Worm (Caenorhabditis elegans) whole organism, L4 larva: ENCODE measurements around the gene F38A1.15.

Experiments
- D1046.2 ChIP-seq: fragments of 200-800 bp; sonication (Bioruptor generic); IDR thresholded peaks from 2 replicates; pipeline ENCODE4 v1.3.6; 2022; ENCODE audit warnings: missing genetic modification characterization, missing compliant biosample characterization
- ZK337.2 ChIP-seq: fragments of 200-800 bp; sonication (Bioruptor generic); IDR thresholded peaks from 2 replicates; pipeline ENCODE4 v1.3.6; 2022; ENCODE audit warnings: missing genetic modification reagents, missing genetic modification characterization, missing compliant biosample characterization
- ZK546.5 ChIP-seq, 2 experiments: sonication (generic microtip); optimal IDR thresholded peaks; 2 replicates each; lab custom pipeline; 2017; ENCODE audit warnings: missing biosample characterization in 2 of 2, missing genetic modification characterization in 2 of 2
- aha-1 ChIP-seq: fragments of 150-350 bp; peaks from one replicate; lab custom pipeline; 2014; ENCODE audit warnings: missing biosample characterization, missing genetic modification characterization
- arid-1 ChIP-seq: fragments of 200-800 bp; sonication (Bioruptor generic); conservative IDR thresholded peaks from 2 replicates; pipeline ENCODE4 v1.3.6; 2022; ENCODE audit warnings: missing genetic modification reagents, missing genetic modification characterization, missing compliant biosample characterization
- ceh-28 ChIP-seq: fragments of 150-350 bp; optimal IDR thresholded peaks from 2 replicates; lab custom pipeline; 2014; ENCODE audit warnings: missing biosample characterization, missing genetic modification reagents, missing genetic modification characterization
- ceh-62 ChIP-seq: sonication (generic microtip); optimal IDR thresholded peaks from 2 replicates; lab custom pipeline; 2017; ENCODE audit warnings: missing biosample characterization, missing genetic modification characterization
- ceh-82 ChIP-seq: sonication (generic microtip); optimal IDR thresholded peaks from 2 replicates; lab custom pipeline; 2017; ENCODE audit warnings: missing biosample characterization, missing genetic modification characterization
- ces-1 ChIP-seq: fragments of 150-350 bp; sonication (generic microtip); optimal IDR thresholded peaks from 4 replicates; lab custom pipeline; 2014; ENCODE audit warnings: missing biosample characterization, missing genetic modification reagents, missing genetic modification characterization
- daf-16 ChIP-seq, 3 experiments: sonication (generic microtip); optimal IDR thresholded peaks; 2 replicates each; lab custom pipeline; 2016 to 2017; ENCODE audit warnings: missing genetic modification characterization in 3 of 3, missing genetic modification reagents in 3 of 3, mild to moderate bottlenecking in 2 of 3, missing compliant biosample characterization in 2 of 3, missing biosample characterization in 1 of 3, moderate library complexity in 1 of 3
- daf-19 ChIP-seq: fragments of 200-800 bp; sonication (Bioruptor generic); conservative IDR thresholded peaks from 2 replicates; pipeline ENCODE4 v1.3.6; 2022; ENCODE audit warnings: missing genetic modification characterization, missing compliant biosample characterization
- dpl-1 ChIP-seq: fragments of 150-350 bp; optimal IDR thresholded peaks from 2 replicates; lab custom pipeline; 2014; ENCODE audit warnings: missing biosample characterization, missing genetic modification reagents, missing genetic modification characterization
- dve-1 ChIP-seq: sonication (generic microtip); optimal IDR thresholded peaks from 2 replicates; lab custom pipeline; 2017; ENCODE audit warnings: antibody characterized with exemption, mild to moderate bottlenecking, missing genetic modification characterization, missing compliant biosample characterization; ENCODE audit not compliant: insufficient read depth
- egl-27 ChIP-seq: sonication (generic microtip); optimal IDR thresholded peaks from 3 replicates; lab custom pipeline; 2017; ENCODE audit warnings: missing biosample characterization, missing genetic modification reagents, missing genetic modification characterization
- gei-8 ChIP-seq: fragments of 200-800 bp; sonication (Bioruptor generic); optimal IDR thresholded peaks from 2 replicates; lab custom pipeline; 2018; ENCODE audit warnings: mild to moderate bottlenecking, missing genetic modification characterization, missing compliant biosample characterization
- hif-1 ChIP-seq, 2 experiments: sonication (generic microtip); optimal IDR thresholded peaks; 2 replicates each; lab custom pipeline; 2016 to 2017; ENCODE audit warnings: missing compliant biosample characterization in 2 of 2, missing genetic modification characterization in 2 of 2, missing genetic modification reagents in 2 of 2, missing genotype in 2 of 2, mild to moderate bottlenecking in 1 of 2
- hlh-11 ChIP-seq: fragments of 200-800 bp; sonication (Bioruptor generic); optimal IDR thresholded peaks from 2 replicates; lab custom pipeline; 2018; ENCODE audit warnings: mild to moderate bottlenecking, missing genetic modification characterization, missing compliant biosample characterization
- hmg-1.1 ChIP-seq: fragments of 200-800 bp; sonication (Bioruptor generic); IDR thresholded peaks from 2 replicates; pipeline ENCODE4 v1.3.6; 2022; ENCODE audit warnings: missing genetic modification reagents, missing genetic modification characterization, missing compliant biosample characterization
- jun-1 ChIP-seq: fragments of 150-350 bp; optimal IDR thresholded peaks from 2 replicates; lab custom pipeline; 2014; ENCODE audit warnings: missing biosample characterization, missing genetic modification reagents, missing genetic modification characterization
- lim-7 ChIP-seq: fragments of 200-800 bp; sonication (Bioruptor generic); IDR thresholded peaks from 2 replicates; pipeline ENCODE4 v1.3.6; 2022; ENCODE audit warnings: missing genetic modification characterization, missing compliant biosample characterization
- lin-13 ChIP-seq: fragments of 150-350 bp; optimal IDR thresholded peaks from 2 replicates; lab custom pipeline; 2014; ENCODE audit warnings: missing biosample characterization, missing genetic modification reagents, missing genetic modification characterization
- lir-3 ChIP-seq: sonication (generic microtip); optimal IDR thresholded peaks from 2 replicates; lab custom pipeline; 2016; ENCODE audit warnings: mild to moderate bottlenecking, missing genetic modification characterization, missing compliant biosample characterization
- madf-9 ChIP-seq: fragments of 200-800 bp; sonication (Bioruptor generic); conservative IDR thresholded peaks from 2 replicates; pipeline ENCODE4 v1.3.6; 2022; ENCODE audit warnings: missing genetic modification reagents, missing genetic modification characterization, missing compliant biosample characterization
- mdt-29 ChIP-seq: fragments of 200-800 bp; sonication (Bioruptor generic); IDR thresholded peaks from 2 replicates; pipeline ENCODE4 v1.3.6; 2022; ENCODE audit warnings: missing genetic modification reagents, missing genetic modification characterization, missing compliant biosample characterization
- mep-1 ChIP-seq: fragments of 150-350 bp; sonication (generic microtip); optimal IDR thresholded peaks from 3 replicates; lab custom pipeline; 2014; ENCODE audit warnings: missing biosample characterization, missing genetic modification characterization
- mxl-3 ChIP-seq: fragments of 200-800 bp; sonication (Bioruptor generic); optimal IDR thresholded peaks from 2 replicates; lab custom pipeline; 2018; ENCODE audit warnings: mild to moderate bottlenecking, missing genetic modification characterization, missing compliant biosample characterization
- nhr-10 ChIP-seq: fragments of 150-350 bp; optimal IDR thresholded peaks from 2 replicates; lab custom pipeline; 2014; ENCODE audit warnings: missing biosample characterization, missing genetic modification characterization
- nhr-237 ChIP-seq: sonication (generic microtip); optimal IDR thresholded peaks from 2 replicates; lab custom pipeline; 2017; ENCODE audit warnings: missing biosample characterization, missing genetic modification characterization
- nhr-42 ChIP-seq: fragments of 200-800 bp; sonication (Bioruptor generic); IDR thresholded peaks from 2 replicates; pipeline ENCODE4 v1.3.6; 2022; ENCODE audit warnings: missing genetic modification characterization, missing compliant biosample characterization
- nhr-6 ChIP-seq: fragments of 150-350 bp; optimal IDR thresholded peaks from 2 replicates; lab custom pipeline; 2014; ENCODE audit warnings: missing biosample characterization, missing genetic modification characterization
- nhr-77 ChIP-seq: fragments of 150-350 bp; optimal IDR thresholded peaks from 2 replicates; lab custom pipeline; 2014; ENCODE audit warnings: missing biosample characterization, missing genetic modification characterization
- rbr-2 ChIP-seq: sonication (generic microtip); optimal IDR thresholded peaks from 2 replicates; lab custom pipeline; 2016; ENCODE audit warnings: missing genotype, missing genetic modification characterization, missing compliant biosample characterization
- sdz-12 ChIP-seq: fragments of 200-800 bp; sonication (Bioruptor generic); optimal IDR thresholded peaks from 2 replicates; lab custom pipeline; 2018; ENCODE audit warnings: mild to moderate bottlenecking, missing genetic modification characterization, missing compliant biosample characterization
- skn-1 ChIP-seq: fragments of 150-350 bp; optimal IDR thresholded peaks from 2 replicates; lab custom pipeline; 2014; ENCODE audit warnings: missing biosample characterization, missing genetic modification characterization
- unc-130 ChIP-seq: sonication (generic microtip); optimal IDR thresholded peaks from 2 replicates; lab custom pipeline; 2016; ENCODE audit warnings: missing genetic modification reagents, missing genetic modification characterization, missing compliant biosample characterization
- unc-39 ChIP-seq: sonication (generic microtip); optimal IDR thresholded peaks from 2 replicates; lab custom pipeline; 2017; ENCODE audit warnings: missing biosample characterization, missing genetic modification characterization
- unc-62 ChIP-seq, 3 experiments: fragments of 150-350 bp in 1 of 3; sonication (generic microtip); optimal IDR thresholded peaks in 2 of 3; peaks in 1 of 3; 1 replicate in 1 of 3; 2 replicates in 2 of 3; lab custom pipeline; 2014 to 2017; ENCODE audit warnings: missing biosample characterization in 3 of 3, missing genetic modification characterization in 3 of 3, missing genetic modification reagents in 3 of 3, missing genotype in 1 of 3
- zag-1 ChIP-seq: fragments of 150-350 bp; optimal IDR thresholded peaks from 2 replicates; lab custom pipeline; 2014; ENCODE audit warnings: missing biosample characterization, missing genetic modification characterization
- zfp-2 ChIP-seq: sonication (generic microtip); optimal IDR thresholded peaks from 2 replicates; lab custom pipeline; 2016; ENCODE audit warnings: mild to moderate bottlenecking, missing genetic modification characterization, missing compliant biosample characterization
- ztf-7 ChIP-seq: fragments of 150-350 bp; optimal IDR thresholded peaks from 2 replicates; lab custom pipeline; 2014; ENCODE audit warnings: missing biosample characterization, missing genetic modification characterization

Gene F38A1.15

DNA sequence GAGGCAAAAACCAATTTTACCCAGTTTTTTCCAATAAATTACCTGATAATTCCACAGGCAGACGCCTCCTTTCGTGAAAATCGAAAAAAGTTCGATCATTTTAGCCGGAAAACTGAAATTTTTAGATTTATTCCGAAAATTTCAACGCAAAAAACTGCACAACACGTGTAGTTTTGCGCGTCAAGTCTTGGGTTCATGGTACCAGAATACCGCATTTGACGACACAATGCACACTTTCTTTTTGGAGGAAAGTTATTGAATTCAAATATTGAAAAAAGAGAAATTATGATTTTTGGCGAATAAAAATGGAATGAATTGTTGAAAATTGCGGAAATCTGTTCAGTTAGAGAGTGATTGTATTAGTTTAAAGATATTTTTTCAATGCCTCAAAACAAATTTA lies 3.5 kb downstream of the F38A1.15 start, which contains the start of gene F38A1.8 (continued):
- TF ChIP-seq egl-27 (no peak), lir-3 (tag; lab: Kevin White, UChicago) (no peak), ces-1 (GFP tag; lab: Kevin White, UChicago) (no peak), ZK546.5 (tag; optimal IDR thresholded peaks at IDR 0.05; lab: Kevin White, UChicago) (no peak), ceh-62 (tag; lab: Kevin White, UChicago) (no peak), ztf-7 (tag; lab: Kevin White, UChicago) (no peak), hmg-1.1 (0 out of 2 replicates have a peak, but pooled peaks have one; percentile 30), ZK337.2 (GFP tag; lab: Robert Waterston, UW) (no peak), gei-8 (GFP tag; lab: Kevin White, UChicago) (no peak), nhr-6 (tag; lab: Kevin White, UChicago) (peak; percentile 22), D1046.2 (GFP tag; lab: Robert Waterston, UW) (no peak), skn-1 (tag; lab: Kevin White, UChicago) (no peak), nhr-42 (GFP tag; lab: Robert Waterston, UW) (no peak), lim-7 (GFP tag; lab: Robert Waterston, UW) (no peak), rbr-2 (tag; lab: Kevin White, UChicago) (no peak), jun-1 (tag; lab: Kevin White, UChicago) (no peak), daf-16 (GFP tag; optimal IDR thresholded peaks at IDR 0.05; lab: Kevin White, UChicago) (no peak), daf-16 (tag; optimal IDR thresholded peaks at IDR 0.05; lab: Kevin White, UChicago) (peak; percentile 16), nhr-77 (tag; lab: Kevin White, UChicago) (no peak), arid-1 (GFP tag; lab: Robert Waterston, UW) (no peak), nhr-237 (tag; lab: Kevin White, UChicago) (no peak), hlh-11 (tag; lab: Kevin White, UChicago) (peak; percentile 42), daf-19 (no peak), dpl-1 (GFP tag; lab: Kevin White, UChicago) (peak; percentile 90), hif-1 (tag; optimal IDR thresholded peaks at IDR 0.05; lab: Kevin White, UChicago) (no peak), lin-13 (GFP tag; lab: Kevin White, UChicago) (no peak), unc-39 (tag; lab: Kevin White, UChicago) (no peak), sdz-12 (no peak), mdt-29 (no peak), mxl-3 (peak; percentile 74), dve-1 (tag; lab: Kevin White, UChicago) (peak; percentile 38), ceh-82 (no peak), madf-9 (no peak), mep-1 (tag; lab: Kevin White, UChicago) (no peak), unc-130 (GFP tag; lab: Kevin White, UChicago) (no peak)
- TF ChIP-seq, all 104 proteins: peak for 10

- TF ChIP-seq nhr-10 (tag; lab: Kevin White, UChicago) (no peak), unc-62 (GFP tag; optimal IDR thresholded peaks at IDR 0.05 in 1 of 2; lab: Kevin White, UChicago) (peak in 1 of 2 experiments; percentile 87), unc-62 (tag; optimal IDR thresholded peaks at IDR 0.05; lab: Kevin White, UChicago) (no peak), aha-1 (tag; lab: Kevin White, UChicago) (peak; percentile 87)
Observed at ce11 chrIV:1238147-1238546, 5.0 kb downstream of the F38A1.15 start.

- peak; percentile 77 for TF ChIP-seq ceh-28 (tag; lab: Kevin White, UChicago)
- no peak for TF ChIP-seq zfp-2 (tag; lab: Kevin White, UChicago)
- TF ChIP-seq zag-1 (tag; lab: Kevin White, UChicago): no peak
Observed at ce11 chrIV:1235785-1236184, 7.4 kb downstream of the F38A1.15 start.
